Fruit fly (Drosophila melanogaster): ENCODE results near the gene CG3610.

The CG3610 gene

DNA sequence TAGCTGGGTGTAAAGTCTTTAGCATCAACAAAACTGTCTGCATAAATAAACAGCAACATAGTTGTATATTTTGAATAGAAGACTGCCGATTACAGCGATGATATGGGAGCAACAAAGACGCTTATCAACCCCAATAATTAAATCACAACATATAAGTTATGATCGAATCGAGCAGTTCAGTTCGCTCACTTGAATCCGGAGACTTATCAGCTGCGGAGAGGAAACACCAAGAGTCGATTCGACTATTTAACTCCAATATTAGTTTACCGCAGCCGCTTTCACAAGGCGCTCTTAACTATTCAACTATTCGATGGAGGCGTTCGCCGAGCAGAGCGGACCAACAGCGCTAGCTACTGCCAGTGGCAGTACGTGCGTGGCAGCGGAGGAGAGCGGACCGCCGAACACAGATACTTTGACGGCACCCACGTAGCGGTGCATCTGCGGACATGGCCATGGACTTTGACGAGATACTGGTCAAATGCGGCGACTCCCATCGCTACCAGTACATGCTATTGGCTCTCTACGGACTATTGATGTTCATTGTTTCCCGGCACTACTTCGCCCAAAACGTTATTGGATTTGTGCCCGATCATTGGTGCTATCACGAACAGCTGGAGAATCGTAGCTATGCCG, 46.1 kb upstream of the CG3610 start, which contains the start of gene CG14856 (continued):
- TF ChIP-seq Dll (GFP tag; IDR thresholded peaks at IDR 0.05; ENCODE audit: partially characterized antibody) (no peak), Tbp (GFP tag; optimal IDR thresholded peaks at IDR 0.05) (no peak), CG1602 (GFP tag; optimal IDR thresholded peaks at IDR 0.05) (no peak), CG2120 (GFP tag; optimal IDR thresholded peaks at IDR 0.05) (no peak), luna (GFP tag; optimal IDR thresholded peaks at IDR 0.05) (no peak), CG1529 (GFP tag; optimal IDR thresholded peaks at IDR 0.05) (no peak), CG6683 (GFP tag; optimal IDR thresholded peaks at IDR 0.05) (no peak), exex (tag; optimal IDR thresholded peaks at IDR 0.05) (peak; percentile 86), Opbp (GFP tag; IDR thresholded peaks at IDR 0.05; ENCODE audit: partially characterized antibody) (peak; percentile 48; the same call in 1 of the 3 replicates), HLH54F (GFP tag; optimal IDR thresholded peaks at IDR 0.05) (no peak), rib (GFP tag; IDR thresholded peaks at IDR 0.05) (peak; percentile 29; the same call in 1 of the 2 replicates), inv (GFP tag; IDR thresholded peaks at IDR 0.05; ENCODE audit: partially characterized antibody) (no peak), crc (GFP tag; optimal IDR thresholded peaks at IDR 0.05) (no peak), CG18764 (GFP tag; optimal IDR thresholded peaks at IDR 0.05) (no peak), bowl (GFP tag; IDR thresholded peaks at IDR 0.05) (no peak), sim (GFP tag; IDR thresholded peaks at IDR 0.05) (no peak), wor (GFP tag; IDR thresholded peaks at IDR 0.05) (no peak), ara (GFP tag; IDR thresholded peaks at IDR 0.05) (no peak), z (GFP tag; IDR thresholded peaks at IDR 0.05) (peak; percentile 55; the same call in 1 of the 3 replicates), ro (GFP tag; IDR thresholded peaks at IDR 0.05) (no peak), CG10147 (GFP tag; optimal IDR thresholded peaks at IDR 0.05) (no peak), Hr78 (GFP tag; optimal IDR thresholded peaks at IDR 0.05) (no peak), CG14860 (GFP tag; IDR thresholded peaks at IDR 0.05; ENCODE audit: partially characterized antibody) (no peak), zen2 (GFP tag; IDR thresholded peaks at IDR 0.05; ENCODE audit: partially characterized antibody) (no peak), sd (tag; optimal IDR thresholded peaks at IDR 0.05) (peak; percentile 40), CG13287 (GFP tag; IDR thresholded peaks at IDR 0.05; ENCODE audit: partially characterized antibody) (peak; percentile 30; the same call in 1 of the 2 replicates), h (optimal IDR thresholded peaks at IDR 0.05) (no peak), CG12659 (GFP tag; optimal IDR thresholded peaks at IDR 0.05) (no peak), emc (GFP tag; optimal IDR thresholded peaks at IDR 0.05) (no peak), Rfx (GFP tag; IDR thresholded peaks at IDR 0.05) (peak; percentile 26; the same call in 1 of the 2 replicates), row (GFP tag; IDR thresholded peaks at IDR 0.05) (no peak), gsb-n (tag; optimal IDR thresholded peaks at IDR 0.05) (no peak), CG9797 (GFP tag; optimal IDR thresholded peaks at IDR 0.05) (no peak), Trl (optimal IDR thresholded peaks at IDR 0.05) (peak; percentile 33 to 46), Trl (GFP tag; optimal IDR thresholded peaks at IDR 0.05) (no peak), CG7963 (GFP tag; IDR thresholded peaks at IDR 0.05; ENCODE audit: partially characterized antibody) (no peak), dmrt99B (tag; optimal IDR thresholded peaks at IDR 0.05) (no peak), fd64A (GFP tag; optimal IDR thresholded peaks at IDR 0.05) (no peak), trem (tag; optimal IDR thresholded peaks at IDR 0.05) (no peak), Dref (GFP tag; IDR thresholded peaks at IDR 0.05) (no peak), cas (GFP tag; IDR thresholded peaks at IDR 0.05) (no peak), gsb (GFP tag; IDR thresholded peaks at IDR 0.05) (no peak), CG4424 (GFP tag; optimal IDR thresholded peaks at IDR 0.05) (no peak), CG10274 (GFP tag; optimal IDR thresholded peaks at IDR 0.05) (no peak), Sin3A (optimal IDR thresholded peaks at IDR 0.05) (no peak), CG8478 (optimal IDR thresholded peaks at IDR 0.05) (peak; percentile 68), Vsx1 (GFP tag; optimal IDR thresholded peaks at IDR 0.05) (no peak), Mad (GFP tag; optimal IDR thresholded peaks at IDR 0.05) (no peak), Hand (GFP tag; optimal IDR thresholded peaks at IDR 0.05) (no peak), Ets65A (GFP tag) (no peak), disco-r (GFP tag; optimal IDR thresholded peaks at IDR 0.05) (no peak), CHES-1-like (GFP tag; optimal IDR thresholded peaks at IDR 0.05) (no peak)
